Worm (Caenorhabditis elegans) whole organism, late embryonic: Measurements from ENCODE around the gene C44B12.9.
A peak's percentile ranks its signal among the peaks of the same experiment; 100 is the strongest.

ENCODE experiments used
- C38D4.7 ChIP-seq: fragments of 200-800 bp; sonication (Bioruptor generic); optimal IDR thresholded peaks from 2 replicates; lab custom pipeline; 2018; ENCODE audit warnings: mild to moderate bottlenecking, missing genetic modification characterization, moderate library complexity, missing compliant biosample characterization
- K02D7.2 ChIP-seq: sonication (generic microtip); optimal IDR thresholded peaks from 2 replicates; lab custom pipeline; 2017; ENCODE audit warnings: mild to moderate bottlenecking, missing genetic modification characterization, missing compliant biosample characterization
- ahr-1 ChIP-seq: sonication (generic microtip); optimal IDR thresholded peaks from 2 replicates; lab custom pipeline; 2016; ENCODE audit warnings: missing genetic modification characterization, missing compliant biosample characterization
- ama-1 ChIP-seq: fragments of 150-350 bp; optimal IDR thresholded peaks from 2 replicates; lab custom pipeline; 2014
- ceh-19 ChIP-seq: fragments of 200-800 bp; sonication (Bioruptor generic); optimal IDR thresholded peaks from 2 replicates; lab custom pipeline; 2018; ENCODE audit warnings: mild to moderate bottlenecking, missing genetic modification characterization, missing compliant biosample characterization
- ceh-24 ChIP-seq: sonication (generic microtip); optimal IDR thresholded peaks from 2 replicates; lab custom pipeline; 2016; ENCODE audit warnings: mild to moderate bottlenecking, missing genetic modification characterization, missing compliant biosample characterization
- ceh-30 ChIP-seq: fragments of 150-350 bp; optimal IDR thresholded peaks from 2 replicates; lab custom pipeline; 2014; ENCODE audit warnings: missing biosample characterization, missing genetic modification characterization
- ceh-48 ChIP-seq: sonication (generic microtip); optimal IDR thresholded peaks from 2 replicates; lab custom pipeline; 2016; ENCODE audit warnings: missing genetic modification characterization, inconsistent platforms, missing compliant biosample characterization
- ceh-9 ChIP-seq: sonication (generic microtip); optimal IDR thresholded peaks from 2 replicates; lab custom pipeline; 2016; ENCODE audit warnings: mild to moderate bottlenecking, missing genetic modification characterization, inconsistent platforms, missing compliant biosample characterization
- dmd-4 ChIP-seq: sonication (generic microtip); optimal IDR thresholded peaks from 2 replicates; lab custom pipeline; 2016; ENCODE audit warnings: borderline replicate concordance, missing genetic modification characterization, missing compliant biosample characterization
- elt-2 ChIP-seq: sonication (generic microtip); optimal IDR thresholded peaks from 2 replicates; lab custom pipeline; 2016; ENCODE audit warnings: missing genetic modification reagents, missing genetic modification characterization, missing compliant biosample characterization
- ets-4 ChIP-seq: sonication (generic microtip); optimal IDR thresholded peaks from 2 replicates; lab custom pipeline; 2016; ENCODE audit warnings: missing genetic modification characterization, missing compliant biosample characterization
- eyg-1 ChIP-seq: sonication (generic microtip); optimal IDR thresholded peaks from 2 replicates; lab custom pipeline; 2016; ENCODE audit warnings: missing genotype, missing genetic modification characterization, missing compliant biosample characterization
- fax-1 ChIP-seq: sonication (generic microtip); optimal IDR thresholded peaks from 2 replicates; lab custom pipeline; 2016; ENCODE audit warnings: missing genotype, missing genetic modification characterization, missing compliant biosample characterization
- fkh-10 ChIP-seq: fragments of 150-350 bp; optimal IDR thresholded peaks from 2 replicates; lab custom pipeline; 2014; ENCODE audit warnings: missing biosample characterization, missing genetic modification reagents, missing genetic modification characterization
- fkh-6 ChIP-seq: sonication (generic microtip); optimal IDR thresholded peaks from 2 replicates; lab custom pipeline; 2016; ENCODE audit warnings: missing genetic modification characterization, missing compliant biosample characterization
- hlh-6 ChIP-seq: sonication (generic microtip); optimal IDR thresholded peaks from 2 replicates; lab custom pipeline; 2016; ENCODE audit warnings: missing genotype, missing genetic modification characterization, missing compliant biosample characterization
- hlh-8 ChIP-seq: sonication (generic microtip); optimal IDR thresholded peaks from 2 replicates; lab custom pipeline; 2016; ENCODE audit warnings: missing genotype, missing genetic modification characterization, missing compliant biosample characterization
- lin-11 ChIP-seq: fragments of 200-800 bp; sonication (Bioruptor generic); optimal IDR thresholded peaks from 2 replicates; lab custom pipeline; 2018; ENCODE audit warnings: mild to moderate bottlenecking, missing genetic modification characterization, missing compliant biosample characterization
- odd-2 ChIP-seq: sonication (generic microtip); optimal IDR thresholded peaks from 2 replicates; lab custom pipeline; 2017; ENCODE audit warnings: antibody characterized with exemption, mild to moderate bottlenecking, missing genetic modification characterization, missing compliant biosample characterization
- pax-1 ChIP-seq: fragments of 150-350 bp; optimal IDR thresholded peaks from 2 replicates; lab custom pipeline; 2014; ENCODE audit warnings: missing biosample characterization, missing genetic modification characterization
- pha-2 ChIP-seq: sonication (generic microtip); optimal IDR thresholded peaks from 2 replicates; lab custom pipeline; 2017; ENCODE audit warnings: mild to moderate bottlenecking, missing genetic modification characterization, missing compliant biosample characterization
- pha-4 ChIP-seq: fragments of 150-350 bp; optimal IDR thresholded peaks from 2 replicates; lab custom pipeline; 2018; ENCODE audit warnings: missing biosample characterization, missing genetic modification reagents, missing genetic modification characterization
- ref-2 ChIP-seq: sonication (generic microtip); optimal IDR thresholded peaks from 2 replicates; lab custom pipeline; 2016; ENCODE audit warnings: missing genetic modification characterization, missing compliant biosample characterization
- sdc-2 ChIP-seq: sonication (generic microtip); optimal IDR thresholded peaks from 2 replicates; lab custom pipeline; 2016; ENCODE audit warnings: missing genotype, missing genetic modification characterization, missing compliant biosample characterization
- syd-9 ChIP-seq: sonication (generic microtip); optimal IDR thresholded peaks from 2 replicates; lab custom pipeline; 2016; ENCODE audit warnings: mild to moderate bottlenecking, missing genetic modification characterization, moderate library complexity, missing compliant biosample characterization
- tbx-2 ChIP-seq: sonication (generic microtip); optimal IDR thresholded peaks from 2 replicates; lab custom pipeline; 2016; ENCODE audit warnings: missing genetic modification characterization, missing compliant biosample characterization
- ttx-3 ChIP-seq: sonication (generic microtip); optimal IDR thresholded peaks from 2 replicates; lab custom pipeline; 2016; ENCODE audit warnings: missing genetic modification reagents, missing genetic modification characterization, missing compliant biosample characterization
- unc-86 ChIP-seq: sonication (generic microtip); optimal IDR thresholded peaks from 2 replicates; lab custom pipeline; 2016; ENCODE audit warnings: missing genetic modification characterization, missing compliant biosample characterization
- zip-5 ChIP-seq: sonication (generic microtip); optimal IDR thresholded peaks from 2 replicates; lab custom pipeline; 2016; ENCODE audit warnings: missing genetic modification characterization, missing compliant biosample characterization

C44B12.9 gene

ce11 chrIV:1104518-1104917 is at the start of gene C44B12.9, which contains the start of gene C44B12.3:
C44B12.9 (minus strand) TSS chrIV:1104618.
C44B12.3 (plus strand) TSS chrIV:1104766.
- TF ChIP-seq unc-86 (tag; lab: Kevin White, UChicago) (no peak), pax-1 (tag; lab: Kevin White, UChicago) (no peak)
- TF ChIP-seq, all 69 proteins: peak for 0

- no peak for TF ChIP-seq tbx-2 (tag; lab: Kevin White, UChicago)
- TF ChIP-seq hlh-8, result no peak
- no peak for TF ChIP-seq fkh-6 (tag; lab: Kevin White, UChicago)
- TF ChIP-seq elt-2 (tag; lab: Kevin White, UChicago), result peak; percentile 61
- TF ChIP-seq hlh-6 (tag; lab: Kevin White, UChicago), result no peak
- TF ChIP-seq sdc-2 (tag; lab: Kevin White, UChicago), result no peak
Observed at ce11 chrIV:1148425-1149151, 44.2 kb upstream of the C44B12.9 start.

DNA sequence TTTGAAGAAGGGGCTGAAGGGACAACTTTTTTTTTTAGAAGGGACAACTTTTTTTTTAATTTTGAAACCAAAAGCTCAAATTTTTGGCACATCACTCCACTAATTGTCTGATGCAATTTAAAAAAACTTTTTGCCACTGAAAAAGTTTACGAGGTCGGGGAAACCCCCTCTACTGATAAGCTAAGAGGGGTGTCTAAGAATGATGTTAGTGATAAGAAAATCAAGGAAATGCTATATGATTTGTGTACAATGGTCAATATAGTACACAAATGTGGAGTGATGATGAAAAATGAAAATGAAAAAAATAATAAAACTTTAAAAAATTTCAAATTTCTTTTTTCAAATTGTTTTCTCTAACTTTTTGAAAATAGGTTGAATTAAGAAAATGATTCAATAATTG is 43.2 kb upstream of the C44B12.9 start:
- TF ChIP-seq pha-2 (no peak), ttx-3 (no peak), ceh-19 (no peak), elt-2 (tag; lab: Kevin White, UChicago) (peak; percentile 79), ref-2 (tag; lab: Kevin White, UChicago) (no peak), fkh-10 (no peak), ceh-30 (tag; lab: Kevin White, UChicago) (no peak), dmd-4 (tag; lab: Kevin White, UChicago) (no peak)

ce11 chrIV:1136658-1137057 is 32.2 kb upstream of the C44B12.9 start, which contains the start of gene C44B12.6:
C44B12.6 (minus strand) TSS chrIV:1136758.
- TF ChIP-seq tbx-2 (tag; lab: Kevin White, UChicago) (no peak), lin-11 (no peak), eyg-1 (tag; lab: Kevin White, UChicago) (no peak), syd-9 (tag; lab: Kevin White, UChicago) (no peak), K02D7.2 (tag; lab: Kevin White, UChicago) (no peak), ceh-9 (tag; lab: Kevin White, UChicago) (no peak), pha-2 (no peak), pax-1 (tag; lab: Kevin White, UChicago) (no peak), odd-2 (tag; lab: Kevin White, UChicago) (no peak), ets-4 (tag; lab: Kevin White, UChicago) (no peak), ceh-19 (no peak), C38D4.7 (GFP tag; lab: Kevin White, UChicago) (no peak), fkh-10 (no peak), fax-1 (tag; lab: Kevin White, UChicago) (no peak), ceh-24 (tag; lab: Kevin White, UChicago) (no peak), dmd-4 (tag; lab: Kevin White, UChicago) (no peak), elt-2 (tag; lab: Kevin White, UChicago) (no peak), ama-1 (lab: Kevin White, UChicago) (no peak), ahr-1 (tag; lab: Kevin White, UChicago) (no peak)

- TF ChIP-seq unc-86 (tag; lab: Kevin White, UChicago) (no peak), pax-1 (tag; lab: Kevin White, UChicago) (no peak), zip-5 (tag; lab: Kevin White, UChicago) (no peak), pha-4 (tag; lab: Kevin White, UChicago) (no peak)
Observed at ce11 chrIV:1127852-1128251, 23.4 kb upstream of the C44B12.9 start.

- TF ChIP-seq ama-1 (lab: Kevin White, UChicago) (no peak), fax-1 (tag; lab: Kevin White, UChicago) (no peak), ceh-48 (no peak)
- TF ChIP-seq, all 69 proteins: peak for 0
Observed at ce11 chrIV:1126490-1126889, 22.1 kb upstream of the C44B12.9 start, which contains the start of gene perm-2. perm-2 (plus strand) TSS chrIV:1126790.
